Worm (Caenorhabditis elegans) whole organism, L1 larva: ENCODE results near the gene C29A12.22.

Source experiments
- C34B4.2 ChIP-seq: sonication (generic microtip); optimal IDR thresholded peaks from 2 replicates; lab custom pipeline; 2017; ENCODE audit warnings: mild to moderate bottlenecking, missing genetic modification characterization, missing compliant biosample characterization
- F16B12.6 ChIP-seq: fragments of 150-350 bp; optimal IDR thresholded peaks from 2 replicates; lab custom pipeline; 2014; ENCODE audit warnings: missing biosample characterization, missing genetic modification characterization
- aha-1 ChIP-seq: fragments of 150-350 bp; optimal IDR thresholded peaks from 2 replicates; lab custom pipeline; 2014; ENCODE audit warnings: missing biosample characterization, missing genetic modification characterization
- alr-1 ChIP-seq: fragments of 200-800 bp; sonication (Bioruptor generic); optimal IDR thresholded peaks from 2 replicates; lab custom pipeline; 2018; ENCODE audit warnings: borderline replicate concordance, mild to moderate bottlenecking, missing genetic modification characterization, missing compliant biosample characterization
- blmp-1 ChIP-seq: fragments of 150-350 bp; optimal IDR thresholded peaks from 2 replicates; lab custom pipeline; 2014; ENCODE audit warnings: missing biosample characterization, missing genetic modification characterization
- ceh-88 ChIP-seq: fragments of 200-800 bp; sonication (Bioruptor generic); IDR thresholded peaks from 2 replicates; pipeline ENCODE4 v1.3.6; 2022; ENCODE audit warnings: missing genetic modification characterization, missing compliant biosample characterization
- ceh-90 ChIP-seq: sonication (generic microtip); optimal IDR thresholded peaks from 2 replicates; lab custom pipeline; 2016; ENCODE audit warnings: missing genetic modification characterization, missing compliant biosample characterization
- dpl-1 ChIP-seq, 3 experiments: fragments of 150-350 bp in 2 of 3; sonication (generic microtip) in 1 of 3; optimal IDR thresholded peaks; 2 replicates each; lab custom pipeline; 2014 to 2017; ENCODE audit warnings: missing biosample characterization in 3 of 3, missing genetic modification characterization in 3 of 3, missing genetic modification reagents in 3 of 3
- efl-1 ChIP-seq, 4 experiments: fragments of 150-350 bp; optimal IDR thresholded peaks in 3 of 4; peaks in 1 of 4; 1 replicate in 1 of 4; 2 replicates in 3 of 4; lab custom pipeline; 2014; ENCODE audit warnings: missing biosample characterization in 2 of 4, missing genetic modification characterization in 2 of 4, missing genetic modification reagents in 2 of 4
- efl-3 ChIP-seq: fragments of 200-800 bp; sonication (Bioruptor generic); optimal IDR thresholded peaks from 2 replicates; lab custom pipeline; 2018; ENCODE audit warnings: mild to moderate bottlenecking, missing genetic modification characterization, missing compliant biosample characterization
- fkh-4 ChIP-seq: sonication (generic microtip); optimal IDR thresholded peaks from 2 replicates; lab custom pipeline; 2016; ENCODE audit warnings: missing compliant biosample characterization, missing genetic modification characterization, borderline replicate concordance
- fkh-8 ChIP-seq: sonication (generic microtip); optimal IDR thresholded peaks from 2 replicates; lab custom pipeline; 2016; ENCODE audit warnings: mild to moderate bottlenecking, missing genetic modification characterization, missing compliant biosample characterization
- grh-1 ChIP-seq: fragments of 200-800 bp; sonication (Bioruptor generic); IDR thresholded peaks from 2 replicates; pipeline ENCODE4 v1.3.6; 2022; ENCODE audit warnings: missing genetic modification reagents, missing genetic modification characterization, missing compliant biosample characterization
- hpl-2 ChIP-seq: fragments of 150-350 bp; optimal IDR thresholded peaks from 2 replicates; lab custom pipeline; 2014; ENCODE audit warnings: missing biosample characterization, missing genetic modification reagents, missing genetic modification characterization
- irx-1 ChIP-seq: sonication (generic microtip); optimal IDR thresholded peaks from 2 replicates; lab custom pipeline; 2016; ENCODE audit warnings: missing genetic modification characterization, missing compliant biosample characterization
- lin-13 ChIP-seq: fragments of 150-350 bp; optimal IDR thresholded peaks from 2 replicates; lab custom pipeline; 2014; ENCODE audit warnings: missing biosample characterization, missing genetic modification reagents, missing genetic modification characterization
- lin-14 ChIP-seq: fragments of 200-800 bp; sonication (Bioruptor generic); optimal IDR thresholded peaks from 2 replicates; lab custom pipeline; 2018; ENCODE audit warnings: mild to moderate bottlenecking, missing genetic modification characterization, moderate library complexity, missing compliant biosample characterization
- lin-15B ChIP-seq: fragments of 150-350 bp; sonication (generic microtip); optimal IDR thresholded peaks from 3 replicates; lab custom pipeline; 2014; ENCODE audit warnings: missing biosample characterization, missing genetic modification characterization
- lin-35 ChIP-seq, 2 experiments: fragments of 150-350 bp; optimal IDR thresholded peaks; 2 replicates each; lab custom pipeline; 2014; ENCODE audit warnings: missing biosample characterization in 2 of 2, missing genetic modification characterization in 2 of 2, missing genetic modification reagents in 2 of 2
- lin-39 ChIP-seq: fragments of 150-350 bp; optimal IDR thresholded peaks from 2 replicates; lab custom pipeline; 2014; ENCODE audit warnings: missing biosample characterization, missing genetic modification reagents, missing genetic modification characterization
- lsy-2 ChIP-seq, 2 experiments: fragments of 150-350 bp; optimal IDR thresholded peaks; 2 replicates each; lab custom pipeline; 2014; ENCODE audit warnings: missing biosample characterization in 2 of 2, missing genetic modification characterization in 2 of 2
- mab-9 ChIP-seq: fragments of 200-800 bp; sonication (Bioruptor generic); IDR thresholded peaks from 2 replicates; pipeline ENCODE4 v1.3.6; 2022; ENCODE audit warnings: missing genetic modification reagents, missing genetic modification characterization, missing compliant biosample characterization
- mep-1 ChIP-seq: fragments of 150-350 bp; optimal IDR thresholded peaks from 2 replicates; lab custom pipeline; 2014; ENCODE audit warnings: missing biosample characterization, missing genetic modification characterization
- nhr-11 ChIP-seq: fragments of 150-350 bp; optimal IDR thresholded peaks from 2 replicates; lab custom pipeline; 2014; ENCODE audit warnings: missing biosample characterization, missing genetic modification characterization
- nhr-19 ChIP-seq: fragments of 200-800 bp; sonication (Bioruptor generic); conservative IDR thresholded peaks from 2 replicates; pipeline ENCODE4 v1.3.6; 2022; ENCODE audit warnings: missing genetic modification characterization, missing compliant biosample characterization
- nhr-20 ChIP-seq: sonication (generic microtip); optimal IDR thresholded peaks from 2 replicates; lab custom pipeline; 2016; ENCODE audit warnings: mild to moderate bottlenecking, missing genetic modification characterization, missing compliant biosample characterization
- nhr-28 ChIP-seq: fragments of 150-350 bp; optimal IDR thresholded peaks from 2 replicates; lab custom pipeline; 2014; ENCODE audit warnings: missing biosample characterization, missing genetic modification characterization
- nhr-47 ChIP-seq: sonication (generic microtip); optimal IDR thresholded peaks from 2 replicates; lab custom pipeline; 2016; ENCODE audit warnings: mild to moderate bottlenecking, missing genetic modification characterization, moderate library complexity, missing compliant biosample characterization
- nhr-71 ChIP-seq: sonication (generic microtip); optimal IDR thresholded peaks from 2 replicates; lab custom pipeline; 2016; ENCODE audit warnings: mild to moderate bottlenecking, missing genetic modification characterization, moderate library complexity, missing compliant biosample characterization
- nhr-84 ChIP-seq: sonication (generic microtip); optimal IDR thresholded peaks from 2 replicates; lab custom pipeline; 2017; ENCODE audit warnings: missing biosample characterization, missing genetic modification characterization
- pag-3 ChIP-seq: sonication (generic microtip); optimal IDR thresholded peaks from 2 replicates; lab custom pipeline; 2017; ENCODE audit warnings: missing genetic modification characterization, mild to moderate bottlenecking, missing compliant biosample characterization, antibody characterized with exemption, borderline replicate concordance; ENCODE audit not compliant: insufficient read depth
- pax-3 ChIP-seq: fragments of 200-800 bp; sonication (Bioruptor generic); optimal IDR thresholded peaks from 2 replicates; lab custom pipeline; 2018; ENCODE audit warnings: mild to moderate bottlenecking, missing genetic modification characterization, moderate library complexity, missing compliant biosample characterization
- rnt-1 ChIP-seq: sonication (generic microtip); optimal IDR thresholded peaks from 2 replicates; lab custom pipeline; 2016; ENCODE audit warnings: mild to moderate bottlenecking, missing genetic modification characterization, moderate library complexity, missing compliant biosample characterization
- skn-1 ChIP-seq: fragments of 150-350 bp; optimal IDR thresholded peaks from 2 replicates; lab custom pipeline; 2014; ENCODE audit warnings: missing biosample characterization, missing genetic modification characterization
- snpc-4 ChIP-seq: fragments of 150-350 bp; optimal IDR thresholded peaks from 2 replicates; lab custom pipeline; 2014; ENCODE audit warnings: missing biosample characterization, missing genetic modification characterization
- sptf-1 ChIP-seq: fragments of 150-350 bp; optimal IDR thresholded peaks from 2 replicates; lab custom pipeline; 2014; ENCODE audit warnings: missing biosample characterization, missing genetic modification characterization
- tbx-2 ChIP-seq: sonication (generic microtip); optimal IDR thresholded peaks from 2 replicates; lab custom pipeline; 2016; ENCODE audit warnings: missing genetic modification characterization, missing compliant biosample characterization
- unc-30 ChIP-seq: sonication (generic microtip); optimal IDR thresholded peaks from 2 replicates; lab custom pipeline; 2017; ENCODE audit warnings: missing biosample characterization, missing genetic modification characterization
- unc-98 ChIP-seq: fragments of 200-800 bp; sonication (Bioruptor generic); IDR thresholded peaks from 2 replicates; pipeline ENCODE4 v1.3.6; 2022; ENCODE audit warnings: missing genetic modification characterization, missing compliant biosample characterization
- xbp-1 ChIP-seq: sonication (generic microtip); optimal IDR thresholded peaks from 2 replicates; lab custom pipeline; 2016; ENCODE audit warnings: missing genetic modification characterization, missing compliant biosample characterization
- zip-4 ChIP-seq: fragments of 200-800 bp; sonication (Bioruptor generic); optimal IDR thresholded peaks from 2 replicates; lab custom pipeline; 2018; ENCODE audit warnings: mild to moderate bottlenecking, missing genetic modification characterization, moderate library complexity, missing compliant biosample characterization
- ztf-11 ChIP-seq, 2 experiments: sonication (generic microtip); optimal IDR thresholded peaks; 2 replicates each; lab custom pipeline; 2016 to 2017; ENCODE audit warnings: missing genetic modification characterization in 2 of 2, missing biosample characterization in 1 of 2, missing compliant biosample characterization in 1 of 2
- ztf-4 ChIP-seq: fragments of 150-350 bp; optimal IDR thresholded peaks from 2 replicates; lab custom pipeline; 2014; ENCODE audit warnings: missing biosample characterization, missing genetic modification characterization

C29A12.22 gene

DNA sequence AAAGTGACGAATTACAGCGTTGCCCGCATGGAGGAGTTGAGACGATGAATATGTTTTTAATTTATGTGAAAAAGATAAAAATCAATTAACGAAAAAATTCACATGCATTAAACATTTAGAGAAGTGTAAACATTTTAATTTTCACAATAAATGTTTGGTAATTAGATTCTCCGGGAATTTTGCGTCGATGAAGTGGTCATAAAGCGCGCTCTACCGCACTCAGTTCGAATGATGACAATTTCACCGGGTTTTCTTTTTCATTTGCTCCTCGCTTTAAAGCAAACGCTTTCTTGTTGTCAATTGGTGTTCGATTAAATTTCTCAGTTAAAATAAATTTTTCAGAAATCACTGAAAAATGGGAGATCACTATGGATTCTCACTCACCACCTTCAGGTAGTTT, 41.8 kb upstream of the C29A12.22 start, which contains the start of the genes D1054.1 and pas-2:
D1054.1 (minus strand) TSS at position 192 of the 400 bp plus-strand sequence.
pas-2 (plus strand) TSS at position 343 of the 400 bp plus-strand sequence.
- no peak for TF ChIP-seq ceh-88 (GFP tag; lab: Robert Waterston, UW)
- TF ChIP-seq lin-15B (tag; lab: Kevin White, UChicago): no peak
- no peak for TF ChIP-seq aha-1 (tag; lab: Kevin White, UChicago)
- TF ChIP-seq sptf-1 (tag; lab: Kevin White, UChicago): no peak
- TF ChIP-seq C34B4.2 (tag; lab: Kevin White, UChicago): no peak
- peak; percentile 54 for TF ChIP-seq lin-14 (GFP tag; lab: Kevin White, UChicago)
- no peak for TF ChIP-seq xbp-1 (tag; lab: Kevin White, UChicago)
- no peak for TF ChIP-seq tbx-2 (tag; lab: Kevin White, UChicago)
- TF ChIP-seq zip-4 (GFP tag; lab: Kevin White, UChicago): no peak
- no peak for TF ChIP-seq nhr-11 (tag; lab: Kevin White, UChicago)
- no peak for TF ChIP-seq lin-39 (tag; lab: Kevin White, UChicago)
- TF ChIP-seq nhr-28 (tag; lab: Kevin White, UChicago): no peak
- TF ChIP-seq unc-30 (tag; lab: Kevin White, UChicago): no peak
- TF ChIP-seq pax-3 (tag; lab: Kevin White, UChicago): no peak
- peak; percentile 92 for TF ChIP-seq skn-1 (tag; lab: Kevin White, UChicago)
- no peak for TF ChIP-seq fkh-4 (tag; lab: Kevin White, UChicago)
- peak in 1 of 2 experiments; percentile 24 for TF ChIP-seq efl-1 (optimal IDR thresholded peaks at IDR 0.05; lab: Kevin White, UChicago)
- peak in 1 of 2 experiments; percentile 3 for TF ChIP-seq efl-1 (GFP tag; optimal IDR thresholded peaks at IDR 0.05 in 1 of 2; lab: Kevin White, UChicago)
- no peak for TF ChIP-seq ceh-90 (tag; lab: Kevin White, UChicago)
- no peak for TF ChIP-seq hpl-2
- peak; percentile 22 to 34 for TF ChIP-seq lin-35 (GFP tag; optimal IDR thresholded peaks at IDR 0.05; lab: Kevin White, UChicago)
- no peak for TF ChIP-seq nhr-84
- no peak for TF ChIP-seq mab-9 (GFP tag; lab: Robert Waterston, UW)
- no peak for TF ChIP-seq pag-3 (tag; lab: Kevin White, UChicago)
- TF ChIP-seq mep-1: peak; percentile 45
- TF ChIP-seq blmp-1 (tag; lab: Kevin White, UChicago): peak; percentile 45
- no peak for TF ChIP-seq grh-1 (GFP tag; lab: Robert Waterston, UW)
- peak; percentile 19 for TF ChIP-seq snpc-4 (tag; lab: Kevin White, UChicago)
- TF ChIP-seq nhr-19 (GFP tag; lab: Robert Waterston, UW): no peak
- no peak for TF ChIP-seq unc-98 (GFP tag; lab: Robert Waterston, UW)
- TF ChIP-seq nhr-20: no peak
- TF ChIP-seq F16B12.6 (tag; lab: Kevin White, UChicago): no peak
- peak in 2 of 3 experiments; percentile 1 to 37 for TF ChIP-seq dpl-1 (GFP tag; optimal IDR thresholded peaks at IDR 0.05; lab: Kevin White, UChicago)
- TF ChIP-seq rnt-1 (tag; lab: Kevin White, UChicago): no peak
- TF ChIP-seq nhr-47: no peak
- TF ChIP-seq irx-1 (tag; lab: Kevin White, UChicago): no peak
- no peak for TF ChIP-seq alr-1 (tag; lab: Kevin White, UChicago)
- peak in 1 of 2 experiments; percentile 41 for TF ChIP-seq lsy-2 (tag; optimal IDR thresholded peaks at IDR 0.05; lab: Kevin White, UChicago)
- no peak for TF ChIP-seq fkh-8 (tag; lab: Kevin White, UChicago)
- TF ChIP-seq nhr-71: no peak
- no peak for TF ChIP-seq ztf-4 (tag; lab: Kevin White, UChicago)
- no peak for TF ChIP-seq lin-13 (GFP tag; lab: Kevin White, UChicago)
- TF ChIP-seq efl-3 (GFP tag; lab: Kevin White, UChicago): no peak
- TF ChIP-seq ztf-11 (tag; optimal IDR thresholded peaks at IDR 0.05; lab: Kevin White, UChicago): no peak
